Worm (Caenorhabditis elegans): ENCODE data around the gene kap-1.

The kap-1 gene

DNA sequence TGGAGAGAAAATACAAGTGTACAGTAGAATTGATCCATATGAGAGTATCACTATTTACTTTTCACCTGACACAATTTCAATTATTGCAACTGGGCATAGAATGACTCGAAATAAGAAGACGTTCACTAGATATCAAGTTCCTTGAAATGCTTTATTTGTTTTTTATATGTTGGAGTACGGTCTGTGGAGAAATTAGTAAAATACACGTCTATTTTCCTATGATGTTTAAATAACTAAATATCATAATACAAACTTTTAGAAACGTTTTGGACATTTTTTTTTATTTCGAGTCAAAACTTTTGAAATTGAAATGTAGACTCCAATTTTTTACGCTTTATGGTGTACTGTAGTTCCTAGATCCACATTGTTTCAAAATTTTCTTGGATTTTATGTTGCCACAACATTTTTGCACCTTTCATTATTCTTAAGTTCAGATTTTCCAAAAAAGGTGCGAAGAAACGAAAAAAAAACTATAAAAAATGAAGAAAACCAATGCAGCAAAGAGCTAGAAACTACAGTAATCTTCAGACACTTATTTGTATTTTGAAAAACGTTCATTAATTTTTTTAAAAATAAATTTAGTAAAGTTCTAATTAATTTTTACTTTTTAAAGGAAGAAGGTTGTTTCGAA lies 30.9 kb downstream of the kap-1 start (continued):
- TF ChIP-seq unc-130 (tag; optimal IDR thresholded peaks at IDR 0.05) (no peak), pag-3 (tag; optimal IDR thresholded peaks at IDR 0.05; ENCODE audit: borderline replicate concordance, insufficient read depth) (no peak), nhr-76 (tag; optimal IDR thresholded peaks at IDR 0.05) (no peak), lin-15B (tag; optimal IDR thresholded peaks at IDR 0.05) (no peak), elt-3 (tag; optimal IDR thresholded peaks at IDR 0.05) (peak in 1 of 6 experiments; percentile 10), nhr-90 (tag; optimal IDR thresholded peaks at IDR 0.05; ENCODE audit: poor library complexity) (peak; percentile 53), pqm-1 (tag; optimal IDR thresholded peaks at IDR 0.05) (no peak), aly-2 (tag; optimal IDR thresholded peaks at IDR 0.05) (no peak), blmp-1 (tag; optimal IDR thresholded peaks at IDR 0.05) (no peak), lin-39 (tag; optimal IDR thresholded peaks at IDR 0.05) (peak; percentile 12), sup-37 (GFP tag; optimal IDR thresholded peaks at IDR 0.05) (no peak), fkh-8 (tag; optimal IDR thresholded peaks at IDR 0.05) (no peak), mab-9 (GFP tag; IDR thresholded peaks at IDR 0.05) (no peak), ama-1 (optimal IDR thresholded peaks at IDR 0.05) (no peak), tbx-2 (tag; optimal IDR thresholded peaks at IDR 0.05) (no peak), tlp-1 (tag; optimal IDR thresholded peaks at IDR 0.05) (no peak), lsy-2 (tag; optimal IDR thresholded peaks at IDR 0.05) (peak in 1 of 2 experiments; percentile 20), mef-2 (tag; optimal IDR thresholded peaks at IDR 0.05) (no peak), unc-98 (GFP tag; IDR thresholded peaks at IDR 0.05) (no peak), ztf-4 (tag; optimal IDR thresholded peaks at IDR 0.05) (no peak), nhr-237 (tag; optimal IDR thresholded peaks at IDR 0.05) (no peak), nhr-77 (tag; optimal IDR thresholded peaks at IDR 0.05) (no peak), rnt-1 (tag; optimal IDR thresholded peaks at IDR 0.05) (no peak), lin-35 (GFP tag; optimal IDR thresholded peaks at IDR 0.05) (peak in 1 of 2 experiments; percentile 16), fkh-4 (tag; optimal IDR thresholded peaks at IDR 0.05; ENCODE audit: borderline replicate concordance) (no peak), nhr-71 (tag; optimal IDR thresholded peaks at IDR 0.05) (peak; percentile 28), irx-1 (tag; optimal IDR thresholded peaks at IDR 0.05) (no peak), efl-1 (optimal IDR thresholded peaks at IDR 0.05) (no peak), efl-1 (GFP tag; optimal IDR thresholded peaks at IDR 0.05 in 1 of 2) (peak in 1 of 2 experiments; percentile 1), lin-13 (GFP tag; optimal IDR thresholded peaks at IDR 0.05) (no peak)

DNA sequence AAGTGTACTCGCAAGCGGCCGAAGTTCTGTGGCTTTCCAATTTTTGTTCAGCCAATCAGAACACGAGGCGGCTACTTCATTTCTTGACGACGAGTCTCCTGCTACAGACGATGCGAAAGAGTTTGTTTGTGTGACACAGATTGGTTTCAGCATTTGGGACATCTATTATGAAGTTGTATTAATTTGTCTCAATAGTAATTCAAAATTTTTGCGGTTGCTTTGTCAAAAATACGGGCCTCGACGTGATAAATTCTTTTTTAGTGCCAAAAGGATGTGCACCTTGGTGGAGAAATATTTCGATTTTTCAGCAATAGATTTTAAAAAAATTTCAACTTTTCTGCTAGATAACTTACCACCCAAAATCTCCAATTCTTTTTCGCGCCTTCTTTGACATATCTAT lies 31.9 kb downstream of the kap-1 start:
- no peak for TF ChIP-seq pqm-1 (tag; optimal IDR thresholded peaks at IDR 0.05)

DNA sequence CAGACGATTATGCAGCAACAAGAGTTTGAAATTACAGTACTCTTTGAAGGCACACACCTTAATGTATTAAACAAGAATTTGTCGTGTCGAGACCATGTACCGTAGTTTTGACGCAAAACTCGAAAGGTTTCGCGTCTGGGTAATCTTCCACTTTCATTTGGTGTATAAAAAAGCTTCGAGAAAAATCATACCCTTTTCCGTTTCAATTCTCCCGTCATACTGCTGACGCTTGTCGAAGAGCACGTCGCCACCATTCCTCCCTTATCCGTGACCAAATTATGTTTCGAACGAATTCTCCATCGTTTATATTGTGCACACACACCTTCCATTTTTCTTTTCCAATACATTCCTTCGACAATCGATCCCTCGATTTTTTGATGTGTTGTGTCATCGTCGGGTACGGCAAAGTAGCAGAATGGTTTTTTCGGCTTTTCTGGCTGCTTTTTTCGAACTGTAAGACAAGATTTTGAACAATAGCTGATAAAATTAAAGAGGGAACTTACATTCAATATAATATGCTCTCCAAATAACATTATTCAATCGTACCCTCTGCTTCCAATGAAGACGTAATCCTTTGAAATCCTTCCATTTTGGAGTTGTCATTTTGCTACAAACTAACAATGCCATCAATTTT lies 35.3 kb downstream of the kap-1 start:
- TF ChIP-seq efl-1 (optimal IDR thresholded peaks at IDR 0.05) (no peak), efl-1 (GFP tag; optimal IDR thresholded peaks at IDR 0.05 in 1 of 2) (peak in 1 of 2 experiments; percentile 78), efl-3 (GFP tag; optimal IDR thresholded peaks at IDR 0.05) (no peak)

DNA sequence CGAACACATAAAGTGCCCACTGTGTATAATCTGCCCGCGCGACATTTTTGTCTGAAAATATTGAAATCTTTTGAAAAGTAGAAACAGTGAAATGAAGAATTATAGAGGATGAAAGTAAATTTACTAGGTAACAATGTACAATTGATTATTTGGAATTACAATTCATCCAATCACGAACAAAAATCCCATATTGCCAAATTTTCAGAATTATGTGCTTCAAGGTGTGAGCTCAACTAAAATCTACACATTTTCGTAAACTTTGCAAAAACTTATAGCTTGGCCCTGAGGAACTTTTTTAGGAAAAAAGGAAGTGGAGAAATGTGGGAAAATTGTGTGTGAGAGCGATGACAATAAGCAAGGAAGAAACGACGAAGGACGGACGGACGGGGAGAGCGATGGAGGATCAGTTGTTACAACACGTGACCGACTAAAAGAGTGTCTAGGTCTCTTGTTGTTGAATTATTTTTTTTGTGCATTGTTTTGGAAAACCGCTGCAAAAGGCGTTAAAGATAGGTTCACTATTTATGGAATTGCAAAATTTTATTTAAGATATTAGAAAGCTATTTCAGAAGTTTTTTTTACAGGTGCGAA lies 36.1 kb downstream of the kap-1 start, which contains the start of gene mml-1:
TSS of gene mml-1 (minus strand) at position 51 of the 591 bp plus-strand sequence.
- TF ChIP-seq C34B4.2 (tag; optimal IDR thresholded peaks at IDR 0.05): no peak
- peak; percentile 18 for TF ChIP-seq unc-130 (tag; optimal IDR thresholded peaks at IDR 0.05)
- no peak for TF ChIP-seq F16B12.6 (tag; optimal IDR thresholded peaks at IDR 0.05)
- peak; percentile 11 for TF ChIP-seq nhr-20 (tag; optimal IDR thresholded peaks at IDR 0.05)
- no peak for TF ChIP-seq fkh-8 (tag; optimal IDR thresholded peaks at IDR 0.05)
- TF ChIP-seq nhr-71 (tag; optimal IDR thresholded peaks at IDR 0.05): peak; percentile 39
- peak; percentile 56 for TF ChIP-seq lin-14 (GFP tag; optimal IDR thresholded peaks at IDR 0.05)
- TF ChIP-seq lsy-2 (tag; optimal IDR thresholded peaks at IDR 0.05): peak; percentile 13 to 36
- TF ChIP-seq grh-1 (GFP tag; IDR thresholded peaks at IDR 0.05): 0 out of 2 replicates have a peak, but pooled peaks have one; percentile 17
- peak in 1 of 2 experiments; percentile 21 for TF ChIP-seq efl-1 (optimal IDR thresholded peaks at IDR 0.05)
- peak; percentile 7 to 89 for TF ChIP-seq efl-1 (GFP tag; optimal IDR thresholded peaks at IDR 0.05 in 1 of 2)
- TF ChIP-seq sup-37 (GFP tag; optimal IDR thresholded peaks at IDR 0.05): no peak
- no peak for TF ChIP-seq zip-4 (GFP tag; optimal IDR thresholded peaks at IDR 0.05)
- peak in 1 of 3 experiments; percentile 3 for TF ChIP-seq dpl-1 (GFP tag; optimal IDR thresholded peaks at IDR 0.05)
- TF ChIP-seq mdl-1 (tag; optimal IDR thresholded peaks at IDR 0.05): peak in 1 of 2 experiments; percentile 21
- peak; percentile 33 for TF ChIP-seq rnt-1 (tag; optimal IDR thresholded peaks at IDR 0.05)
- peak; percentile 14 for TF ChIP-seq lin-13 (GFP tag; optimal IDR thresholded peaks at IDR 0.05)
- TF ChIP-seq lin-35 (GFP tag; optimal IDR thresholded peaks at IDR 0.05): peak; percentile 8 to 42
- no peak for TF ChIP-seq swsn-7 (tag; optimal IDR thresholded peaks at IDR 0.05)
- peak; percentile 22 for TF ChIP-seq snu-23 (GFP tag; optimal IDR thresholded peaks at IDR 0.05)
- TF ChIP-seq mep-1 (tag; optimal IDR thresholded peaks at IDR 0.05): peak; percentile 23
- TF ChIP-seq egl-13 (tag; optimal IDR thresholded peaks at IDR 0.05): no peak
